Worm (Caenorhabditis elegans): Measurements from ENCODE around the gene lron-1.

DNA sequence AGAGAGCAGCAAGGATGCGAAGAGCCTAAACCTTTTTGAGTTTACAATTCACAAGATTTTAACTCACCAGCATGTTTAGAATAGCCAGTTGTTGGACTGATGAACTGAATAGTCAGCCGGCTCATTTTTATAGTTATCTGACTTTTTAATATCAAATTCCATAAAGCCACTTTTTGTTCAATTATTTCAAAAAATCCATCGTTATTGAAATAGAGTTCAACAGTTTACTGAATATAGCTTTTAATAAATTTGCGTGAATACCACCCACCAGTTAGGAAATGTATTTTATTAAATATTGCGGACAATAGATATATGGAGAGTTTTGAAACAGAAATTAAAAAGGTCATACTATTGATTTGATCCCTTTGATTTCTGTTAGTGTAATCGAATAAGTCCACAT, 42.4 kb upstream of the lron-1 start, which contains the start of gene nspc-20:
- no peak for TF ChIP-seq nhr-76 (tag; optimal IDR thresholded peaks at IDR 0.05)
- no peak for TF ChIP-seq drap-1 (GFP tag; optimal IDR thresholded peaks at IDR 0.05)
- no peak for TF ChIP-seq lin-32 (GFP tag; optimal IDR thresholded peaks at IDR 0.05)
- no peak for TF ChIP-seq bed-3 (GFP tag; optimal IDR thresholded peaks at IDR 0.05)
- TF ChIP-seq sptf-1 (tag; optimal IDR thresholded peaks at IDR 0.05), result no peak
- no peak for TF ChIP-seq unc-62 (GFP tag; optimal IDR thresholded peaks at IDR 0.05)
- TF ChIP-seq mab-5 (tag; optimal IDR thresholded peaks at IDR 0.05), result no peak
- no peak for TF ChIP-seq elt-3 (tag; optimal IDR thresholded peaks at IDR 0.05)
- TF ChIP-seq nhr-28 (tag; optimal IDR thresholded peaks at IDR 0.05), result no peak
- TF ChIP-seq nhr-237 (tag; optimal IDR thresholded peaks at IDR 0.05), result no peak
- no peak for TF ChIP-seq ceh-43 (GFP tag; optimal IDR thresholded peaks at IDR 0.05)
- no peak for TF ChIP-seq elt-1 (tag; optimal IDR thresholded peaks at IDR 0.05; ENCODE audit: borderline replicate concordance, insufficient read depth)
- TF ChIP-seq mls-2 (tag; optimal IDR thresholded peaks at IDR 0.05), result no peak
- TF ChIP-seq lin-13 (tag; optimal IDR thresholded peaks at IDR 0.05), result no peak
